Worm (Caenorhabditis elegans) whole organism, L3 larva: ENCODE measurements around the gene rip-1.

Source experiments
- ama-1 ChIP-seq: fragments of 150-350 bp; optimal IDR thresholded peaks from 2 replicates; lab custom pipeline; 2018
- ceh-16 ChIP-seq: sonication (generic microtip); optimal IDR thresholded peaks from 2 replicates; lab custom pipeline; 2017; ENCODE audit warnings: missing biosample characterization, missing genetic modification characterization
- ceh-28 ChIP-seq: fragments of 150-350 bp; optimal IDR thresholded peaks from 2 replicates; lab custom pipeline; 2014; ENCODE audit warnings: missing biosample characterization, missing genetic modification reagents, missing genetic modification characterization
- ceh-9 ChIP-seq: sonication (generic microtip); optimal IDR thresholded peaks from 2 replicates; lab custom pipeline; 2018; ENCODE audit warnings: missing biosample characterization, missing genetic modification characterization
- daf-12 ChIP-seq: fragments of 150-350 bp; optimal IDR thresholded peaks from 2 replicates; lab custom pipeline; 2014; ENCODE audit warnings: missing biosample characterization, missing genetic modification reagents, missing genetic modification characterization
- egl-27 ChIP-seq: sonication (generic microtip); optimal IDR thresholded peaks from 4 replicates; lab custom pipeline; 2017; ENCODE audit warnings: missing biosample characterization, missing genetic modification reagents, missing genetic modification characterization
- egl-5 ChIP-seq: fragments of 150-350 bp; optimal IDR thresholded peaks from 2 replicates; lab custom pipeline; 2017; ENCODE audit warnings: missing biosample characterization, missing genetic modification reagents, missing genetic modification characterization, inconsistent platforms
- elt-1 ChIP-seq: fragments of 150-350 bp; optimal IDR thresholded peaks from 2 replicates; lab custom pipeline; 2014; ENCODE audit warnings: missing biosample characterization, missing genetic modification characterization
- elt-2 ChIP-seq: sonication (generic microtip); optimal IDR thresholded peaks from 2 replicates; lab custom pipeline; 2016; ENCODE audit warnings: missing genetic modification reagents, mild to moderate bottlenecking, missing genetic modification characterization, missing compliant biosample characterization
- elt-3 ChIP-seq, 3 experiments: fragments of 150-350 bp in 1 of 3; sonication (generic microtip) in 2 of 3; optimal IDR thresholded peaks; 2 replicates in 2 of 3; 4 replicates in 1 of 3; lab custom pipeline; 2014 to 2017; ENCODE audit warnings: missing biosample characterization in 3 of 3, missing genetic modification characterization in 3 of 3
- eor-1 ChIP-seq, 2 experiments: fragments of 150-350 bp; optimal IDR thresholded peaks; 2 replicates each; lab custom pipeline; 2014 to 2018; ENCODE audit warnings: missing biosample characterization in 2 of 2, missing genetic modification characterization in 2 of 2
- fkh-10 ChIP-seq: sonication (generic microtip); optimal IDR thresholded peaks from 2 replicates; lab custom pipeline; 2017; ENCODE audit warnings: missing biosample characterization, missing genetic modification reagents, missing genetic modification characterization
- fkh-2 ChIP-seq: fragments of 150-350 bp; optimal IDR thresholded peaks from 2 replicates; lab custom pipeline; 2014; ENCODE audit warnings: missing biosample characterization, missing genetic modification reagents, missing genetic modification characterization
- hmg-11 ChIP-seq: sonication (generic microtip); optimal IDR thresholded peaks from 2 replicates; lab custom pipeline; 2016; ENCODE audit warnings: missing genetic modification characterization, missing compliant biosample characterization
- jun-1 ChIP-seq: fragments of 150-350 bp; optimal IDR thresholded peaks from 2 replicates; lab custom pipeline; 2014; ENCODE audit warnings: missing biosample characterization, missing genetic modification reagents, missing genetic modification characterization
- lin-15B ChIP-seq: fragments of 150-350 bp; optimal IDR thresholded peaks from 2 replicates; lab custom pipeline; 2014; ENCODE audit warnings: missing biosample characterization, missing genetic modification characterization
- lin-39 ChIP-seq: fragments of 150-350 bp; optimal IDR thresholded peaks from 2 replicates; lab custom pipeline; 2018; ENCODE audit warnings: missing biosample characterization, missing genetic modification reagents, missing genetic modification characterization
- lsy-12 ChIP-seq: sonication (generic microtip); optimal IDR thresholded peaks from 2 replicates; lab custom pipeline; 2016; ENCODE audit warnings: mild to moderate bottlenecking, missing genetic modification characterization, missing compliant biosample characterization
- nfya-1 ChIP-seq: sonication (generic microtip); optimal IDR thresholded peaks from 2 replicates; lab custom pipeline; 2017; ENCODE audit warnings: missing genetic modification characterization, mild to moderate bottlenecking, missing compliant biosample characterization, antibody characterized with exemption, moderate library complexity; ENCODE audit not compliant: insufficient read depth
- nhr-11 ChIP-seq: fragments of 150-350 bp; optimal IDR thresholded peaks from 2 replicates; lab custom pipeline; 2014; ENCODE audit warnings: missing biosample characterization, missing genetic modification characterization
- nhr-12 ChIP-seq: fragments of 150-350 bp; optimal IDR thresholded peaks from 2 replicates; lab custom pipeline; 2014; ENCODE audit warnings: missing biosample characterization, missing genetic modification characterization
- nhr-23 ChIP-seq: fragments of 150-350 bp; optimal IDR thresholded peaks from 2 replicates; lab custom pipeline; 2014; ENCODE audit warnings: missing biosample characterization, missing genetic modification reagents, missing genetic modification characterization
- nhr-237 ChIP-seq: fragments of 150-350 bp; optimal IDR thresholded peaks from 2 replicates; lab custom pipeline; 2014; ENCODE audit warnings: missing biosample characterization, missing genetic modification characterization
- nhr-25 ChIP-seq: sonication (generic microtip); optimal IDR thresholded peaks from 2 replicates; lab custom pipeline; 2017; ENCODE audit warnings: missing biosample characterization, missing genetic modification characterization
- nhr-28 ChIP-seq: fragments of 150-350 bp; optimal IDR thresholded peaks from 2 replicates; lab custom pipeline; 2014; ENCODE audit warnings: missing biosample characterization, missing genetic modification characterization
- nhr-43 ChIP-seq: sonication (generic microtip); optimal IDR thresholded peaks from 2 replicates; lab custom pipeline; 2016; ENCODE audit warnings: mild to moderate bottlenecking, missing genetic modification characterization, missing compliant biosample characterization; ENCODE audit not compliant: poor library complexity, severe bottlenecking
- nhr-67 ChIP-seq: fragments of 150-350 bp; optimal IDR thresholded peaks from 2 replicates; lab custom pipeline; 2014; ENCODE audit warnings: missing biosample characterization, missing genetic modification characterization
- nhr-77 ChIP-seq: fragments of 150-350 bp; optimal IDR thresholded peaks from 2 replicates; lab custom pipeline; 2014; ENCODE audit warnings: missing biosample characterization, missing genetic modification characterization
- pha-4 ChIP-seq: fragments of 150-350 bp; optimal IDR thresholded peaks from 2 replicates; lab custom pipeline; 2014; ENCODE audit warnings: missing biosample characterization, missing genetic modification reagents, missing genetic modification characterization
- pqm-1 ChIP-seq: fragments of 150-350 bp; optimal IDR thresholded peaks from 2 replicates; lab custom pipeline; 2017; ENCODE audit warnings: missing biosample characterization, missing genetic modification characterization, inconsistent platforms
- sea-2 ChIP-seq: fragments of 150-350 bp; sonication (generic microtip); optimal IDR thresholded peaks from 4 replicates; lab custom pipeline; 2014; ENCODE audit warnings: missing biosample characterization, missing genetic modification reagents, missing genetic modification characterization
- skn-1 ChIP-seq: fragments of 150-350 bp; optimal IDR thresholded peaks from 2 replicates; lab custom pipeline; 2014; ENCODE audit warnings: missing biosample characterization, missing genetic modification characterization
- tbx-2 ChIP-seq: sonication (generic microtip); optimal IDR thresholded peaks from 2 replicates; lab custom pipeline; 2016; ENCODE audit warnings: mild to moderate bottlenecking, missing genetic modification characterization, missing compliant biosample characterization
- unc-39 ChIP-seq: sonication (generic microtip); optimal IDR thresholded peaks from 4 replicates; lab custom pipeline; 2017; ENCODE audit warnings: missing biosample characterization, missing genetic modification characterization
- unc-62 ChIP-seq: fragments of 150-350 bp; sonication (generic microtip); optimal IDR thresholded peaks from 4 replicates; lab custom pipeline; 2014; ENCODE audit warnings: missing biosample characterization, missing genetic modification reagents, missing genetic modification characterization
- zag-1 ChIP-seq: fragments of 150-350 bp; optimal IDR thresholded peaks from 2 replicates; lab custom pipeline; 2014; ENCODE audit warnings: missing biosample characterization, missing genetic modification characterization
- ztf-11 ChIP-seq: fragments of 150-350 bp; optimal IDR thresholded peaks from 2 replicates; lab custom pipeline; 2014; ENCODE audit warnings: missing biosample characterization, missing genetic modification characterization
- ztf-4 ChIP-seq: fragments of 150-350 bp; optimal IDR thresholded peaks from 2 replicates; lab custom pipeline; 2014; ENCODE audit warnings: missing biosample characterization, missing genetic modification characterization

The rip-1 gene

DNA sequence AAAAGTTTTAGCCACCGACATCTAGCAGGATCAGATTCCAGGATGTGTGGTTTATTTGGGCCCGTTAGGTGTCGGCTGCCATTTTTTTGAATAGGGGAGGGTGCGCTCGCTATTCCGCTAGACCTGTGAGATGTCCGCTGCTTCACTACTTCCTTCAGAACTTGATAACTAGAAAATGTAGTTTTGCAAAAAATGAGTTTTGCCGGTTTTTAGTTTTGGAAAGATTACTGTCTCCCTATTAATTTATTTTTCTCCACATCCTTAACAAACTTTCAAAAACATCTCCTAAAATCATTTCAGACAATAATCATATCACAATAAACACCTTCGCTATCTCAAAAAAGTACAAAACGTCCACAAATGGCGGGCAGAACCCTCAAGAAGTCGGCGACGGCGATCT, 36.3 kb upstream of the rip-1 start, which contains the start of gene vglu-2:
TSS of gene vglu-2 (plus strand) at position 301 of the 400 bp plus-strand sequence.
- no peak for TF ChIP-seq nhr-28 (tag; lab: Kevin White, UChicago)
- no peak for TF ChIP-seq nfya-1 (tag; lab: Kevin White, UChicago)
- no peak for TF ChIP-seq fkh-10 (GFP tag; lab: Kevin White, UChicago)
- TF ChIP-seq ceh-9, result no peak
- TF ChIP-seq hmg-11 (tag; lab: Kevin White, UChicago), result no peak

- TF ChIP-seq ztf-4 (tag; lab: Kevin White, UChicago) (no peak), nhr-25 (tag; lab: Kevin White, UChicago) (no peak), unc-39 (tag; lab: Kevin White, UChicago) (no peak), nhr-43 (tag; lab: Kevin White, UChicago) (no peak), pqm-1 (tag; lab: Kevin White, UChicago) (no peak), nfya-1 (tag; lab: Kevin White, UChicago) (no peak), elt-2 (tag; lab: Kevin White, UChicago) (no peak), lin-15B (tag; lab: Kevin White, UChicago) (no peak), fkh-2 (tag; lab: Kevin White, UChicago) (no peak)
Measured at ce11 chrIII:10293946-10294345, 35.4 kb upstream of the rip-1 start.

DNA sequence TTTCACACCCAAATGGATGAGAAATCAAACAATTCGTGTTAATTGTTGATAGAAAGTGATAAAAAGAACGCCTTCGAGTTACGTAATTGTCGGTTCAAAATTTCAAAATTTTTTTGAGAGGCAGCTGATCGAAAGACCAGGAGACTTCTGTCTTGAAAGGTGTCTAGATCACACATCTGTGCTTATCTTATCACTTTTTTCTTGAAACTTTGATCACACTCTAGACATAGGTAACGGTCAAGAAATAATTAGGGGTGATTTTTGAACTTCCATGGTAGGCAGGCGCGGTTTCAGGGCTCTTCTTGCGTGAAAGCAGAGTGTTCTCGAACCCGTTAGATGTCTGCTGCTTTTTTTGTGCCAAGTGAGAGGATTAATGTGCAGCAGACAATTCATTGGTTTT, 34.8 kb upstream of the rip-1 start:
- TF ChIP-seq elt-3 (tag; optimal IDR thresholded peaks at IDR 0.05; lab: Kevin White, UChicago) (peak in 1 of 3 experiments; percentile 56), unc-39 (tag; lab: Kevin White, UChicago) (no peak)

DNA sequence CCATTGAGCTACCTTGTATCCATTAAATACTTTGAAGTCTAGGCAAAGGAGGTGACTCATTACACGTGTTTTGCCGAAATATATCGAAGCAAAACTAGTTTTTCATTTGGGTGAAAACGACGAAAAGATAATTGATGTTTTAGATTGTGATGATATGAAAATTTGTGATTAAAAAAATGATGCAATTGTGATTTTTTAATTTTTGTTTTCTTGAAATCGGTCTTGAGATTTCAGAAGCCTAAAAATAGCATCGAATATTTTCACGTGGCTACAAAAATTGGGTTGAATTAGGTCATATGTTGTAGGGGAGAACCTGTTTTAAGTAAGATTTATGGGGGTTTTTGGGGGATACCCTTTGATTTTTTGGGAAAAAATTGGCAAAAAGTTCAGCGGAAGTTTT, 32.0 kb upstream of the rip-1 start:
- TF ChIP-seq nhr-43 (tag; lab: Kevin White, UChicago) (peak; percentile 63), nhr-23 (peak; percentile 47), lsy-12 (tag; lab: Kevin White, UChicago) (no peak)

ce11 chrIII:10289790-10290189, 31.2 kb upstream of the rip-1 start:
- TF ChIP-seq nhr-43 (tag; lab: Kevin White, UChicago), result peak; percentile 24
- no peak for TF ChIP-seq ceh-28 (tag; lab: Kevin White, UChicago)

DNA sequence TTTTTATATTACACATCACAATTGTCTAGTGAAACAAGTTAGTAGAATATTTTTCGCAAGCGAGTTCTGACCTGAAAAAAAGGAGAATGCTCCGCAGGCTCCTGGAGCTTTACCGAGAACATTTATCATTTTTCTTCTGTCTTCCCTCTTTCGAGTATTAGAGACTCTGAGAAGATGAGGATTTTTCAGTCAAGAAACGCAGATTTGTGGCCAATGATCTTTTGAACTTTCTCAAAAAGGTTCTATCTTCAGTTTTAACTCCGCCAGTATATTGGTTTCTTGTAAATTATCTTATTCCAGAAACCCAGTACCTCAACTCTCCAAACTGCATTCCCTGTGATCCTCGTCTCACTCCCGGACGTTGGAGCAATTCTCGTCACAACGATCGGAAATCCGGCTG, 27.1 kb upstream of the rip-1 start, which contains the start of gene K10G9.2:
TSS of gene K10G9.2 (plus strand) at position 301 of the 400 bp plus-strand sequence.
- TF ChIP-seq nhr-77 (tag; lab: Kevin White, UChicago), result no peak
- TF ChIP-seq, all 47 proteins: peak for 0

ce11 chrIII:10284214-10284613, 25.7 kb upstream of the rip-1 start:
- TF ChIP-seq lin-39 (tag; lab: Kevin White, UChicago) (peak; percentile 94), fkh-10 (GFP tag; lab: Kevin White, UChicago) (peak; percentile 87), tbx-2 (tag; lab: Kevin White, UChicago) (peak; percentile 8), jun-1 (tag; lab: Kevin White, UChicago) (no peak), skn-1 (no peak), eor-1 (tag; optimal IDR thresholded peaks at IDR 0.05; lab: Kevin White, UChicago) (no peak), nfya-1 (tag; lab: Kevin White, UChicago) (peak; percentile 74), ceh-16 (tag; lab: Kevin White, UChicago) (no peak), nhr-23 (no peak), lsy-12 (tag; lab: Kevin White, UChicago) (no peak), unc-62 (GFP tag; lab: Kevin White, UChicago) (no peak), fkh-2 (tag; lab: Kevin White, UChicago) (no peak), nhr-67 (no peak), sea-2 (peak; percentile 8), elt-1 (peak; percentile 13), egl-5 (tag; lab: Kevin White, UChicago) (no peak), nhr-43 (tag; lab: Kevin White, UChicago) (no peak), zag-1 (tag; lab: Kevin White, UChicago) (no peak), nhr-77 (tag; lab: Kevin White, UChicago) (no peak), ama-1 (lab: Kevin White, UChicago) (no peak), nhr-12 (no peak), daf-12 (no peak), nhr-11 (no peak), nhr-237 (tag; lab: Kevin White, UChicago) (no peak), nhr-28 (tag; lab: Kevin White, UChicago) (no peak), nhr-25 (tag; lab: Kevin White, UChicago) (no peak), ceh-9 (no peak), pqm-1 (tag; lab: Kevin White, UChicago) (no peak), ztf-11 (tag; lab: Kevin White, UChicago) (no peak), egl-27 (tag; lab: Kevin White, UChicago) (no peak), hmg-11 (tag; lab: Kevin White, UChicago) (peak; percentile 73), elt-2 (tag; lab: Kevin White, UChicago) (no peak), pha-4 (tag; lab: Kevin White, UChicago) (no peak), lin-15B (tag; lab: Kevin White, UChicago) (peak; percentile 52)
